Fruit fly (Drosophila melanogaster): ENCODE data around the gene CG10561.

The CG10561 gene

DNA sequence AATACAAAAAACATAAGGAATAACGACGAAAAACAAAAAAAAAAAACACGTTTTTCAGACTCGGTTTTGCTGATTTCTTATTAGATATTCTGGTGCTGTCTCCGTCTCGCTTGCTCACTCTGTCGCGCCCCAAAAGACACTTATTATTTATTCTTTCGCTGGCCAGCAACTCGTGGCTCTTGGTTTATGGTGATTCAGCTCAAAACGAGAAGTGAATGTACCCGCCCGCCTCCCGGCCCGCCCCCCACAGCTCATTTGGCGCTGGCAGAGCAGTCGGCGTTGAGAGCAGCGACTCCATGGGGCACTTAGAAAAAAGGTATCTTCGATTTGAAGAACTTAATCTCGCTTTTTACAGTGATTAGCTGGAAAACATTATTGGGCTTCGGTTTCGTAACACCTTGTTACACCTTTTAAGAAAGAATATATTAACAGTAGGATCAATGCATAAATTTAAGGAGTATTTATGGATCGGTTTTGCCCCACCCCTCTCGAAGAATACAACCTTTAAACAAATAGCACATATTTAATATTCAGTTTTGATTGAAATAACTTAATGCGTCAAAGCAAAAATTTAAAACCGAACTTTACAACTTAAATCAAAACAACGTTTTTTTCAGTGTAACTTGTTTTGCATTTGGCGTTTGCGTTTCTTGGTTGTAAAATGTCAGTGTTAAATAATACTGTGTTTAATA is 27.4 kb downstream of the CG10561 start (continued):
- no peak for TF ChIP-seq CG10959 (GFP tag; IDR thresholded peaks at IDR 0.05)
- no peak for TF ChIP-seq amos (GFP tag; IDR thresholded peaks at IDR 0.05; ENCODE audit: partially characterized antibody)
- peak; percentile 1 for TF ChIP-seq CG31388 (GFP tag; optimal IDR thresholded peaks at IDR 0.05)
- no peak for TF ChIP-seq lov (optimal IDR thresholded peaks at IDR 0.05)
- TF ChIP-seq lov (GFP tag; IDR thresholded peaks at IDR 0.05), result no peak
- peak; percentile 46 for TF ChIP-seq CG11398 (GFP tag; optimal IDR thresholded peaks at IDR 0.05)
- TF ChIP-seq CG3065 (GFP tag; optimal IDR thresholded peaks at IDR 0.05), result peak; percentile 55
- TF ChIP-seq NFAT (GFP tag; IDR thresholded peaks at IDR 0.05), result 0 out of 2 replicates have a peak, but pooled peaks have one; percentile 3
- TF ChIP-seq Xbp1 (GFP tag; optimal IDR thresholded peaks at IDR 0.05), result peak; percentile 73
- peak in 1 of 3 experiments; percentile 5 for TF ChIP-seq Stat92E (GFP tag; optimal IDR thresholded peaks at IDR 0.05)
- TF ChIP-seq btn (GFP tag; optimal IDR thresholded peaks at IDR 0.05), result no peak
- 0 out of 2 replicates have a peak, but pooled peaks have one; percentile 33 for TF ChIP-seq gsb (GFP tag; IDR thresholded peaks at IDR 0.05)
- TF ChIP-seq Deaf1 (tag; optimal IDR thresholded peaks at IDR 0.05), result peak; percentile 19
- peak; percentile 70 for TF ChIP-seq HLH54F (GFP tag; optimal IDR thresholded peaks at IDR 0.05)
- TF ChIP-seq CG2116 (GFP tag; optimal IDR thresholded peaks at IDR 0.05), result peak; percentile 30
- TF ChIP-seq CG14860 (GFP tag; IDR thresholded peaks at IDR 0.05; ENCODE audit: partially characterized antibody), result no peak
- peak; percentile 77 for TF ChIP-seq CG12104 (GFP tag; optimal IDR thresholded peaks at IDR 0.05)
- peak; percentile 77 for TF ChIP-seq PHDP (tag; optimal IDR thresholded peaks at IDR 0.05)
- peak; percentile 65 for TF ChIP-seq Fer3 (tag; optimal IDR thresholded peaks at IDR 0.05)
- no peak for TF ChIP-seq CG8765 (GFP tag; IDR thresholded peaks at IDR 0.05)
- TF ChIP-seq Lpt (GFP tag; optimal IDR thresholded peaks at IDR 0.05), result no peak
- TF ChIP-seq Bteb2 (GFP tag; optimal IDR thresholded peaks at IDR 0.05), result peak; percentile 78
- no peak for TF ChIP-seq Lim3 (GFP tag; IDR thresholded peaks at IDR 0.05)
- no peak for TF ChIP-seq fd102C (GFP tag; optimal IDR thresholded peaks at IDR 0.05)
- TF ChIP-seq tup (GFP tag; optimal IDR thresholded peaks at IDR 0.05), result peak; percentile 26
- TF ChIP-seq Hey (tag; optimal IDR thresholded peaks at IDR 0.05), result no peak
- TF ChIP-seq p53 (GFP tag; optimal IDR thresholded peaks at IDR 0.05), result peak; percentile 17
- TF ChIP-seq Jarid2 (GFP tag; optimal IDR thresholded peaks at IDR 0.05), result peak; percentile 40
- TF ChIP-seq H2.0 (GFP tag; IDR thresholded peaks at IDR 0.05), result no peak
- peak; percentile 54 for TF ChIP-seq CG3407 (GFP tag; optimal IDR thresholded peaks at IDR 0.05)
- TF ChIP-seq CG6813 (GFP tag; optimal IDR thresholded peaks at IDR 0.05), result no peak
- TF ChIP-seq CG5953 (GFP tag; IDR thresholded peaks at IDR 0.05), result no peak
- no peak for TF ChIP-seq da (GFP tag; optimal IDR thresholded peaks at IDR 0.05)
- TF ChIP-seq CG8281 (tag; optimal IDR thresholded peaks at IDR 0.05), result no peak
- TF ChIP-seq CG3995 (GFP tag; optimal IDR thresholded peaks at IDR 0.05), result peak; percentile 27
- TF ChIP-seq CoRest (tag; optimal IDR thresholded peaks at IDR 0.05), result peak; percentile 87
- no peak for TF ChIP-seq stwl (tag; optimal IDR thresholded peaks at IDR 0.05)
- no peak for TF ChIP-seq z (GFP tag; IDR thresholded peaks at IDR 0.05)
- peak; percentile 35; the same call in 1 of the 2 replicates for TF ChIP-seq CG14441 (GFP tag; IDR thresholded peaks at IDR 0.05)
- no peak for TF ChIP-seq CG17186 (GFP tag; optimal IDR thresholded peaks at IDR 0.05)
- peak; percentile 57 for TF ChIP-seq CG9215 (GFP tag; IDR thresholded peaks at IDR 0.05)
- TF ChIP-seq CG12219 (GFP tag; optimal IDR thresholded peaks at IDR 0.05), result peak; percentile 57
- TF ChIP-seq Gug (GFP tag; IDR thresholded peaks at IDR 0.05), result peak; percentile 48; the same call in 1 of the 4 replicates
- peak; percentile 51 for TF ChIP-seq CG7928 (GFP tag; optimal IDR thresholded peaks at IDR 0.05)
- peak; percentile 64 for TF ChIP-seq Mad (GFP tag; optimal IDR thresholded peaks at IDR 0.05)
- peak; percentile 76 for TF ChIP-seq CG18599 (GFP tag; optimal IDR thresholded peaks at IDR 0.05)
- no peak for TF ChIP-seq CG16779 (GFP tag; IDR thresholded peaks at IDR 0.05)
- TF ChIP-seq CG9817 (tag; optimal IDR thresholded peaks at IDR 0.05), result peak; percentile 62
- TF ChIP-seq CG3726 (GFP tag; IDR thresholded peaks at IDR 0.05), result no peak
- TF ChIP-seq eve (GFP tag; optimal IDR thresholded peaks at IDR 0.05), result peak in 1 of 2 experiments; percentile 93

Measured in whole organism, embryonic.